Worm (Caenorhabditis elegans): Measurements from ENCODE around the gene ugt-59.

ugt-59 gene

ce11 chrIV:10373772-10374288, 13.4 kb downstream of the ugt-59 start, which contains the start of gene mpz-5 (continued):
- no peak for TF ChIP-seq ztf-11 (tag; optimal IDR thresholded peaks at IDR 0.05)
- peak; percentile 85 for TF ChIP-seq snu-23 (GFP tag; optimal IDR thresholded peaks at IDR 0.05)
- no peak for TF ChIP-seq jun-1 (tag; optimal IDR thresholded peaks at IDR 0.05)
- peak; percentile 7 for TF ChIP-seq ceh-8 (GFP tag; optimal IDR thresholded peaks at IDR 0.05)
- TF ChIP-seq fkh-10 (GFP tag; optimal IDR thresholded peaks at IDR 0.05): no peak
- no peak for TF ChIP-seq nhr-76 (tag; optimal IDR thresholded peaks at IDR 0.05)
- peak; percentile 45 for TF ChIP-seq skn-1 (tag; optimal IDR thresholded peaks at IDR 0.05)
- peak; percentile 48 for TF ChIP-seq C04F5.9 (tag; optimal IDR thresholded peaks at IDR 0.05)
- TF ChIP-seq ets-5 (GFP tag; IDR thresholded peaks at IDR 0.05): no peak
- TF ChIP-seq elt-2 (tag; optimal IDR thresholded peaks at IDR 0.05): peak; percentile 47
- peak; percentile 12 for TF ChIP-seq nhr-77 (tag; optimal IDR thresholded peaks at IDR 0.05)
- TF ChIP-seq unc-130 (tag; optimal IDR thresholded peaks at IDR 0.05): no peak
- TF ChIP-seq swsn-7 (tag; optimal IDR thresholded peaks at IDR 0.05): peak; percentile 83
- TF ChIP-seq nhr-20 (tag; optimal IDR thresholded peaks at IDR 0.05): peak; percentile 79
- TF ChIP-seq elt-3 (tag; optimal IDR thresholded peaks at IDR 0.05): peak in 2 of 6 experiments; percentile 14 to 48
- TF ChIP-seq tbx-2 (tag; optimal IDR thresholded peaks at IDR 0.05): peak; percentile 83
- peak; percentile 43 for TF ChIP-seq egl-13 (tag; optimal IDR thresholded peaks at IDR 0.05)
- no peak for TF ChIP-seq pqm-1 (tag; optimal IDR thresholded peaks at IDR 0.05)
- TF ChIP-seq ztf-4 (tag; optimal IDR thresholded peaks at IDR 0.05): no peak
- TF ChIP-seq nhr-237 (tag; optimal IDR thresholded peaks at IDR 0.05): no peak
- peak; percentile 51 for TF ChIP-seq isw-1 (GFP tag; IDR thresholded peaks at IDR 0.05)
- TF ChIP-seq nhr-47 (tag; optimal IDR thresholded peaks at IDR 0.05): peak; percentile 86
- TF ChIP-seq pag-3 (tag; optimal IDR thresholded peaks at IDR 0.05; ENCODE audit: borderline replicate concordance, insufficient read depth): peak; percentile 18
- TF ChIP-seq rnt-1 (tag; optimal IDR thresholded peaks at IDR 0.05): peak; percentile 87
- TF ChIP-seq mep-1 (tag; optimal IDR thresholded peaks at IDR 0.05): peak; percentile 96
- TF ChIP-seq unc-30 (tag; optimal IDR thresholded peaks at IDR 0.05): no peak
- TF ChIP-seq mab-9 (GFP tag; IDR thresholded peaks at IDR 0.05): no peak
- peak; percentile 71 for TF ChIP-seq irx-1 (tag; optimal IDR thresholded peaks at IDR 0.05)
- peak; percentile 71 to 77 for TF ChIP-seq efl-1 (optimal IDR thresholded peaks at IDR 0.05)
- TF ChIP-seq efl-1 (GFP tag; optimal IDR thresholded peaks at IDR 0.05 in 1 of 2): peak; percentile 72 to 97
- peak; percentile 51 for TF ChIP-seq ceh-88 (GFP tag; IDR thresholded peaks at IDR 0.05)
- TF ChIP-seq aly-2 (tag; optimal IDR thresholded peaks at IDR 0.05): no peak

- TF ChIP-seq nhr-90 (tag; optimal IDR thresholded peaks at IDR 0.05; ENCODE audit: poor library complexity) (no peak), hpl-2 (GFP tag; optimal IDR thresholded peaks at IDR 0.05) (no peak), blmp-1 (tag; optimal IDR thresholded peaks at IDR 0.05) (peak; percentile 23), fkh-8 (tag; optimal IDR thresholded peaks at IDR 0.05) (no peak), unc-62 (GFP tag; optimal IDR thresholded peaks at IDR 0.05) (no peak)
These were observed 14.2 kb downstream of the ugt-59 start, which contains the start of gene mask-1 for ce11 chrIV:10374601-10375000. Gene mask-1 (plus strand): TSS chrIV:10374901.

- TF ChIP-seq rnt-1 (tag; optimal IDR thresholded peaks at IDR 0.05) (peak; percentile 68), lin-35 (GFP tag; optimal IDR thresholded peaks at IDR 0.05) (peak; percentile 9 to 67), nhr-90 (tag; optimal IDR thresholded peaks at IDR 0.05; ENCODE audit: poor library complexity) (peak; percentile 47), aly-2 (tag; optimal IDR thresholded peaks at IDR 0.05) (no peak), efl-1 (optimal IDR thresholded peaks at IDR 0.05) (peak; percentile 32 to 36), efl-1 (GFP tag; optimal IDR thresholded peaks at IDR 0.05 in 1 of 2) (peak; percentile 41 to 94), egl-27 (tag; optimal IDR thresholded peaks at IDR 0.05) (no peak), blmp-1 (tag; optimal IDR thresholded peaks at IDR 0.05) (peak; percentile 60), ets-5 (GFP tag; IDR thresholded peaks at IDR 0.05) (no peak), egl-13 (tag; optimal IDR thresholded peaks at IDR 0.05) (peak; percentile 40), hlh-17 (GFP tag; optimal IDR thresholded peaks at IDR 0.05; ENCODE audit: borderline replicate concordance) (no peak), dpl-1 (GFP tag; optimal IDR thresholded peaks at IDR 0.05) (peak; percentile 12 to 24 (median 16)), hpl-2 (GFP tag; optimal IDR thresholded peaks at IDR 0.05) (no peak), mab-9 (GFP tag; IDR thresholded peaks at IDR 0.05) (no peak), C16A3.4 (tag; optimal IDR thresholded peaks at IDR 0.05) (no peak), alr-1 (tag; optimal IDR thresholded peaks at IDR 0.05; ENCODE audit: borderline replicate concordance) (no peak), sox-4 (tag; optimal IDR thresholded peaks at IDR 0.05) (no peak), dsc-1 (tag; optimal IDR thresholded peaks at IDR 0.05) (peak; percentile 11), nhr-237 (tag; optimal IDR thresholded peaks at IDR 0.05) (no peak), F16B12.6 (tag; optimal IDR thresholded peaks at IDR 0.05) (no peak), unc-30 (tag; optimal IDR thresholded peaks at IDR 0.05) (no peak), fkh-10 (GFP tag; optimal IDR thresholded peaks at IDR 0.05) (peak; percentile 8), pag-3 (tag; optimal IDR thresholded peaks at IDR 0.05; ENCODE audit: borderline replicate concordance, insufficient read depth) (no peak), nhr-85 (tag) (peak; percentile 77), xbp-1 (tag; optimal IDR thresholded peaks at IDR 0.05) (peak; percentile 12)
These were observed 20.2 kb downstream of the ugt-59 start for ce11 chrIV:10380626-10381025.
